Worm (Caenorhabditis elegans) whole organism, L3 larva: ENCODE results near the gene F02C9.1.

ENCODE experiments used
- ama-1 ChIP-seq: fragments of 150-350 bp; optimal IDR thresholded peaks from 2 replicates; lab custom pipeline; 2018
- ceh-28 ChIP-seq: fragments of 150-350 bp; optimal IDR thresholded peaks from 2 replicates; lab custom pipeline; 2014; ENCODE audit warnings: missing biosample characterization, missing genetic modification reagents, missing genetic modification characterization
- ceh-82 ChIP-seq: fragments of 150-350 bp; optimal IDR thresholded peaks from 2 replicates; lab custom pipeline; 2014; ENCODE audit warnings: missing biosample characterization, missing genetic modification characterization
- elt-2 ChIP-seq: sonication (generic microtip); optimal IDR thresholded peaks from 2 replicates; lab custom pipeline; 2016; ENCODE audit warnings: missing genetic modification reagents, mild to moderate bottlenecking, missing genetic modification characterization, missing compliant biosample characterization
- lin-39 ChIP-seq: fragments of 150-350 bp; optimal IDR thresholded peaks from 2 replicates; lab custom pipeline; 2018; ENCODE audit warnings: missing biosample characterization, missing genetic modification reagents, missing genetic modification characterization
- nhr-237 ChIP-seq: fragments of 150-350 bp; optimal IDR thresholded peaks from 2 replicates; lab custom pipeline; 2014; ENCODE audit warnings: missing biosample characterization, missing genetic modification characterization
- nhr-67 ChIP-seq: fragments of 150-350 bp; optimal IDR thresholded peaks from 2 replicates; lab custom pipeline; 2014; ENCODE audit warnings: missing biosample characterization, missing genetic modification characterization
- tbx-2 ChIP-seq: sonication (generic microtip); optimal IDR thresholded peaks from 2 replicates; lab custom pipeline; 2016; ENCODE audit warnings: mild to moderate bottlenecking, missing genetic modification characterization, missing compliant biosample characterization

DNA sequence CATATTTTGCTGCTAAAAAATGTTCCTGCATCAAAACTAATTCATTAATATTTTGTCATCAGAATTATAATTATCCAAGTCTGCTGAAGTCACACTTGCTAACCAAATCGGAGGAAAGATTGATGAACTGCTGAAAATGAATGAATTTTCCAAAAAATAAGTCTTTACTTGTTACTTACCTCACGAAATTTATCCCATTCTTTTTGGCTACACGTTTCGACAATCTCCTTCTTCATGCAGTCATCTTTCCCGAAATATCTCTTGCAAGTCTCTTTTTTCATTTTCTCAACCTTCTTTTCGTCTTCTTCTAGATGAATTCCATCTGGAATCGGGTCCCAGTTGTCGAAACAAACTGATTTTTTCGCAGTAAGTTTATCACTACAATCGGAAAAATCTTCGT, 19.9 kb downstream of the F02C9.1 start:
- TF ChIP-seq lin-39 (no peak), nhr-67 (no peak), elt-2 (tag; lab: Kevin White, UChicago) (no peak), tbx-2 (tag; lab: Kevin White, UChicago) (no peak), ama-1 (lab: Kevin White, UChicago) (no peak), nhr-237 (tag; lab: Kevin White, UChicago) (no peak), ceh-82 (tag; lab: Kevin White, UChicago) (no peak), ceh-28 (tag; lab: Kevin White, UChicago) (no peak)
